Fruit fly (Drosophila melanogaster): ENCODE data around the gene CG6006.

The CG6006 gene

dm6 chr3R:16154263-16154662, 519 bp upstream of the CG6006 start (continued):
- peak; percentile 10 for TF ChIP-seq CG11762 (GFP tag; optimal IDR thresholded peaks at IDR 0.05; ENCODE audit: insufficient read depth)
- TF ChIP-seq Eip75B (GFP tag; optimal IDR thresholded peaks at IDR 0.05): no peak
- no peak for TF ChIP-seq CG10669 (GFP tag; optimal IDR thresholded peaks at IDR 0.05)
- peak; percentile 3 to 47 for TF ChIP-seq ss (GFP tag; optimal IDR thresholded peaks at IDR 0.05)
- TF ChIP-seq dac (GFP tag; optimal IDR thresholded peaks at IDR 0.05): no peak
- peak; percentile 49 for TF ChIP-seq CG6276 (GFP tag; optimal IDR thresholded peaks at IDR 0.05)
- no peak for TF ChIP-seq CG11902 (GFP tag; optimal IDR thresholded peaks at IDR 0.05)
- no peak for TF ChIP-seq Gug (GFP tag; IDR thresholded peaks at IDR 0.05)
- TF ChIP-seq CG8632 (GFP tag; optimal IDR thresholded peaks at IDR 0.05): peak; percentile 64
- no peak for TF ChIP-seq dsx (GFP tag; optimal IDR thresholded peaks at IDR 0.05; ENCODE audit: poor library complexity, severe bottlenecking)
- TF ChIP-seq CG7368 (GFP tag; optimal IDR thresholded peaks at IDR 0.05): no peak
- TF ChIP-seq svp (GFP tag): no peak
- peak; percentile 23 for TF ChIP-seq Met (GFP tag; optimal IDR thresholded peaks at IDR 0.05)
- TF ChIP-seq CG15336 (GFP tag; IDR thresholded peaks at IDR 0.05): peak; percentile 73
- TF ChIP-seq Sox14 (GFP tag; optimal IDR thresholded peaks at IDR 0.05): no peak
- TF ChIP-seq Ets21C (GFP tag; optimal IDR thresholded peaks at IDR 0.05): no peak
- peak; percentile 26 for TF ChIP-seq CG32006 (GFP tag; optimal IDR thresholded peaks at IDR 0.05)
- TF ChIP-seq CG31627 (GFP tag; optimal IDR thresholded peaks at IDR 0.05): peak; percentile 4

dm6 chr3R:16156032-16156431, 1.2 kb downstream of the CG6006 start:
- TF ChIP-seq Eip78C (GFP tag): peak; percentile 19
- no peak for TF ChIP-seq net (GFP tag; optimal IDR thresholded peaks at IDR 0.05)

DNA sequence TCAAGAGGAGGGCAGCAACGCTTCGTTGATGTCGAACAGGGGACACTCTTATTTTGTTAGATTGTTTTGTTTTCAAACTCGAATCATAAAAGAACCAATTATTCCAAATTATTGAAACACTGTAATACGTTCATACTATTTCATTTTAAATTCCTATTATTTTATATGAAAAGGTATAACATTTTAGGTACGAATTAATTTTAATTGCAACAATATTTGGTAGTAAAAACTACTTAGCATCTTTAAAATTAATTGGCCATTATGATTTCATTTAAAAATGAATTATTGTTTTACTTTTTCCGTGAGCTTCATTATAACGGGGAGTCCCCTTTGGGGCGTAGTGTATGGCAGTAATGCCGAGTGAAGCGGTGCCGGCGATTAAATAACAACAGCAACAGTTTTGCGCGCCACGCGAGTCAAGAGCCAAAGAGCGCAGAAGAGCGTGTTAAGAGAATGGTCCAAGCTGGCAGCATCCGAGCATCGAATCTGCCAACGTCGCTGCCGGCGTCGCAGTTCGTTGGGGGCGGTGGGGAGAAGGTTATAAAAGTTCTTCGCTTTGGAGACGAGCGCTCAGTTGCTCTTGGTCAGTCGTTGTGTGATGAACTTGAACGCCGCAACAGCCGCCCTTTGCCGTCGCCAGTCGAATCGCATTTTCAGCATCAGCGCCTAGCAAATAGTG, 2.9 kb downstream of the CG6006 start:
- peak; percentile 79; the same call in 1 of the 2 replicates for TF ChIP-seq CG15336 (GFP tag; IDR thresholded peaks at IDR 0.05)
- peak; percentile 47 to 53 for TF ChIP-seq ss (GFP tag; optimal IDR thresholded peaks at IDR 0.05)
- TF ChIP-seq CG34406 (GFP tag; optimal IDR thresholded peaks at IDR 0.05): peak; percentile 75
- no peak for TF ChIP-seq CG9139 (GFP tag; optimal IDR thresholded peaks at IDR 0.05)
- peak; percentile 57 for TF ChIP-seq CG10669 (GFP tag; optimal IDR thresholded peaks at IDR 0.05)
- TF ChIP-seq CG8119 (GFP tag; IDR thresholded peaks at IDR 0.05): peak; percentile 72; the same call in 2 of the 3 replicates
- TF ChIP-seq CG3032 (tag; optimal IDR thresholded peaks at IDR 0.05): peak; percentile 58
- peak; percentile 81 for TF ChIP-seq esn (GFP tag; optimal IDR thresholded peaks at IDR 0.05)
- peak; percentile 67 for TF ChIP-seq CG10631 (GFP tag; optimal IDR thresholded peaks at IDR 0.05)
- TF ChIP-seq pdm3 (GFP tag; optimal IDR thresholded peaks at IDR 0.05): peak; percentile 66
- peak; percentile 15 for TF ChIP-seq CG1621 (tag; optimal IDR thresholded peaks at IDR 0.05)
- TF ChIP-seq CG3919 (GFP tag; optimal IDR thresholded peaks at IDR 0.05): peak; percentile 57
- peak; percentile 54 for TF ChIP-seq Hr39 (GFP tag; optimal IDR thresholded peaks at IDR 0.05)
- TF ChIP-seq fd85E (GFP tag; optimal IDR thresholded peaks at IDR 0.05): peak; percentile 9
- TF ChIP-seq dac (GFP tag; optimal IDR thresholded peaks at IDR 0.05): peak; percentile 45
- peak; percentile 3 for TF ChIP-seq CG7368 (GFP tag; optimal IDR thresholded peaks at IDR 0.05)
- peak; percentile 26 for TF ChIP-seq Lpt (GFP tag; optimal IDR thresholded peaks at IDR 0.05)
- peak; percentile 46 for TF ChIP-seq cyc (GFP tag; optimal IDR thresholded peaks at IDR 0.05)
- TF ChIP-seq eg (GFP tag; IDR thresholded peaks at IDR 0.05): peak; percentile 61; the same call in 2 of the 3 replicates
- TF ChIP-seq Sox15 (GFP tag; optimal IDR thresholded peaks at IDR 0.05): peak; percentile 29
- peak; percentile 75 for TF ChIP-seq Met (GFP tag; optimal IDR thresholded peaks at IDR 0.05)
- TF ChIP-seq Hr4 (GFP tag; optimal IDR thresholded peaks at IDR 0.05): peak; percentile 70
- peak; percentile 37 for TF ChIP-seq CG8319 (GFP tag; optimal IDR thresholded peaks at IDR 0.05)
- peak; percentile 63 for TF ChIP-seq CG6808 (GFP tag; optimal IDR thresholded peaks at IDR 0.05)
- peak; percentile 70 for TF ChIP-seq CG6276 (GFP tag; optimal IDR thresholded peaks at IDR 0.05)
- peak; percentile 59 for TF ChIP-seq dsx (GFP tag; optimal IDR thresholded peaks at IDR 0.05; ENCODE audit: poor library complexity, severe bottlenecking)
- peak; percentile 57 for TF ChIP-seq achi (GFP tag; optimal IDR thresholded peaks at IDR 0.05)
- TF ChIP-seq fd59A (GFP tag; optimal IDR thresholded peaks at IDR 0.05): peak; percentile 57
- TF ChIP-seq lz (GFP tag; optimal IDR thresholded peaks at IDR 0.05): peak; percentile 61
- peak; percentile 72 for TF ChIP-seq Smox (GFP tag; optimal IDR thresholded peaks at IDR 0.05)
- peak; percentile 65 for TF ChIP-seq Sox14 (GFP tag; optimal IDR thresholded peaks at IDR 0.05)
- TF ChIP-seq CG6163 (GFP tag; IDR thresholded peaks at IDR 0.05): peak; percentile 45; the same call in 1 of the 3 replicates
- peak; percentile 66 for TF ChIP-seq CG11762 (GFP tag; optimal IDR thresholded peaks at IDR 0.05; ENCODE audit: insufficient read depth)
- TF ChIP-seq Eip93F (GFP tag; optimal IDR thresholded peaks at IDR 0.05): no peak
- TF ChIP-seq salr (GFP tag; optimal IDR thresholded peaks at IDR 0.05): peak in 1 of 2 experiments; percentile 75
- TF ChIP-seq CG6854 (GFP tag; optimal IDR thresholded peaks at IDR 0.05): no peak
